Fruit fly (Drosophila melanogaster): Measurements from ENCODE around the gene crp.

crp gene

DNA sequence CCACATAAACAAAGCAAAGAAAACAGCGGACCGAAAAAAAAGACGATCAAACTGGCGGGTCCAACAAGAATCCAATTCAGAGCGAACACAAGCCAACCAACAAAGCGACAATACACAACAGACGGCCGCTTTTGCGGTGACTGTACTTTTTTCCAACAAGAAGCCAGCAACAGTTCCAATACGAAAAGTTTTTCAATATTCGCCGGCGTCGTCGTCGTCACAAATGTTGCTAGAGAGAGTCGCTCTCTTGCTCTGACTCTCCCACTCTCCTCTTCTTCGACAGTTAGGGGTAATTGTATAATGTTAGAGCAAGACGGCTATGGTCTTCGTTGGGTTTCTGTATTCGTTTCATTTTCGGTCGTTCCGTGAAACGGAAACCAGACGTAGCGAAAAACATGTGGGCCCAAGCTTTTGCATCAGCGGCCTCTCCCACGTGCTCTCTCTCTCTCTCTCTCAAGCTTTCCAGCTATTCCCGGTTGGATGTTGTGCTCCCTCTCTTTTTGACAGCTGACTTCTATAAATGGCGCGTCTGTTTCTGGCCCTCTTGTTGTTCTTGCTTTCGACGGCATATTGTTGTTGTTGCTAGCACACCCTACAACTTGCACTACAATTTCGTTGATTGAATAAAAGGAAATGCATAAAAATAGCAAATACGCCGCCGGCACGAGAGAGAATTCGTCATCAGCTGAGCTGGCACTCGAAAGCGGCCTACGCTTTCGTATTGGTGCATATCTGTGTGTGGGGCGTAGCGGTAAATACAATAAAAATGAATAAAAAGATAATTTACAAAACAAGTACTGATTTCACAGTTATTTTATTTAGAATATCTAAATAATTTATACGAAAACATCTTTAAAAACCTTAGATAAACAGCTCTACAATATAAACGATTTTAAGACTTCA lies 18.0 kb downstream of the crp start (continued):
- no peak for TF ChIP-seq HLH54F (GFP tag; optimal IDR thresholded peaks at IDR 0.05)
- no peak for TF ChIP-seq br (optimal IDR thresholded peaks at IDR 0.05)
- TF ChIP-seq CG15514 (GFP tag; optimal IDR thresholded peaks at IDR 0.05): peak; percentile 91
- no peak for TF ChIP-seq Xbp1 (GFP tag; optimal IDR thresholded peaks at IDR 0.05)
- no peak for TF ChIP-seq CG11696 (GFP tag; IDR thresholded peaks at IDR 0.05)
- TF ChIP-seq p53 (GFP tag; optimal IDR thresholded peaks at IDR 0.05): no peak
- TF ChIP-seq Pdp1 (GFP tag; optimal IDR thresholded peaks at IDR 0.05): peak in 1 of 2 experiments; percentile 99
- no peak for TF ChIP-seq aop (GFP tag; IDR thresholded peaks at IDR 0.05)
- TF ChIP-seq CG2199 (GFP tag; IDR thresholded peaks at IDR 0.05): no peak
- TF ChIP-seq CG30431 (GFP tag; optimal IDR thresholded peaks at IDR 0.05): no peak
- peak; percentile 18 for TF ChIP-seq trem (tag; optimal IDR thresholded peaks at IDR 0.05)
- no peak for TF ChIP-seq slou (GFP tag; optimal IDR thresholded peaks at IDR 0.05)
- TF ChIP-seq CG31224 (GFP tag; IDR thresholded peaks at IDR 0.05): no peak
- TF ChIP-seq dmrt99B (tag; optimal IDR thresholded peaks at IDR 0.05): peak; percentile 60
- no peak for TF ChIP-seq Optix (GFP tag; IDR thresholded peaks at IDR 0.05)
- TF ChIP-seq Spps (tag; optimal IDR thresholded peaks at IDR 0.05): no peak
- peak; percentile 32 for TF ChIP-seq CG17186 (GFP tag; optimal IDR thresholded peaks at IDR 0.05)
- peak; percentile 90 for TF ChIP-seq kah (GFP tag; optimal IDR thresholded peaks at IDR 0.05)
- peak; percentile 89 for TF ChIP-seq CG12299 (tag; optimal IDR thresholded peaks at IDR 0.05)
- TF ChIP-seq scrt (GFP tag; optimal IDR thresholded peaks at IDR 0.05): peak; percentile 94
- peak; percentile 67 for TF ChIP-seq nerfin-1 (tag; optimal IDR thresholded peaks at IDR 0.05)
- peak; percentile 69 for TF ChIP-seq CG3407 (GFP tag; optimal IDR thresholded peaks at IDR 0.05)
- TF ChIP-seq stc (GFP tag; IDR thresholded peaks at IDR 0.05): no peak
- no peak for TF ChIP-seq gt (GFP tag; IDR thresholded peaks at IDR 0.05)
- TF ChIP-seq zfh2 (GFP tag; optimal IDR thresholded peaks at IDR 0.05): no peak
- peak; percentile 74 for TF ChIP-seq CG17359 (tag; optimal IDR thresholded peaks at IDR 0.05)
- TF ChIP-seq CG11723 (GFP tag; optimal IDR thresholded peaks at IDR 0.05): peak; percentile 77
- TF ChIP-seq CG10431 (GFP tag; optimal IDR thresholded peaks at IDR 0.05): peak; percentile 93
- no peak for TF ChIP-seq tx (GFP tag; optimal IDR thresholded peaks at IDR 0.05)
- TF ChIP-seq Elba2 (GFP tag; optimal IDR thresholded peaks at IDR 0.05): peak; percentile 69
- TF ChIP-seq Oaz (GFP tag; IDR thresholded peaks at IDR 0.05): no peak
- no peak for TF ChIP-seq jing (GFP tag; optimal IDR thresholded peaks at IDR 0.05)
- TF ChIP-seq Sry-β (GFP tag; optimal IDR thresholded peaks at IDR 0.05): peak; percentile 52
- TF ChIP-seq ems (GFP tag; optimal IDR thresholded peaks at IDR 0.05): no peak
- TF ChIP-seq CG10147 (GFP tag; optimal IDR thresholded peaks at IDR 0.05): no peak
- peak; percentile 93 for TF ChIP-seq MTF-1 (GFP tag; optimal IDR thresholded peaks at IDR 0.05; ENCODE audit: borderline replicate concordance)
- TF ChIP-seq CG13894 (tag; optimal IDR thresholded peaks at IDR 0.05): peak; percentile 71
- TF ChIP-seq hb (GFP tag; IDR thresholded peaks at IDR 0.05; ENCODE audit: partially characterized antibody): no peak
- TF ChIP-seq zf30C (GFP tag; optimal IDR thresholded peaks at IDR 0.05): peak; percentile 58
- TF ChIP-seq NfI (GFP tag; optimal IDR thresholded peaks at IDR 0.05): peak; percentile 86
- TF ChIP-seq NFAT (GFP tag; IDR thresholded peaks at IDR 0.05): no peak
- TF ChIP-seq Deaf1 (tag; optimal IDR thresholded peaks at IDR 0.05): peak; percentile 73
- no peak for TF ChIP-seq tin (GFP tag; optimal IDR thresholded peaks at IDR 0.05)
- TF ChIP-seq CG2120 (GFP tag; optimal IDR thresholded peaks at IDR 0.05): no peak
- TF ChIP-seq CG14965 (GFP tag; optimal IDR thresholded peaks at IDR 0.05; ENCODE audit: borderline replicate concordance): peak; percentile 17
- TF ChIP-seq CG10654 (GFP tag; optimal IDR thresholded peaks at IDR 0.05): no peak
- TF ChIP-seq CG13775 (GFP tag; optimal IDR thresholded peaks at IDR 0.05): peak; percentile 53
- TF ChIP-seq Dad (GFP tag; optimal IDR thresholded peaks at IDR 0.05): peak; percentile 36
- TF ChIP-seq schlank (tag; optimal IDR thresholded peaks at IDR 0.05): peak; percentile 88

Measured in whole organism, embryonic.